Worm (Caenorhabditis elegans) whole organism, mixed stage, embryonic: ENCODE measurements around the gene clec-255.
A peak's percentile ranks its signal among the peaks of the same experiment; 100 is the strongest.

Source experiments
- M03D4.4 ChIP-seq: sonication (generic microtip); optimal IDR thresholded peaks from 2 replicates; lab custom pipeline; 2017; ENCODE audit warnings: mild to moderate bottlenecking, missing genetic modification characterization, missing compliant biosample characterization
- bed-3 ChIP-seq: fragments of 200-800 bp; sonication (Bioruptor generic); optimal IDR thresholded peaks from 3 replicates; lab custom pipeline; 2018; ENCODE audit warnings: mild to moderate bottlenecking, missing genetic modification characterization, moderate library complexity, missing compliant biosample characterization
- blmp-1 ChIP-seq: fragments of 150-350 bp; optimal IDR thresholded peaks from 2 replicates; lab custom pipeline; 2014; ENCODE audit warnings: missing biosample characterization, missing genetic modification characterization
- ceh-39 ChIP-seq: fragments of 150-350 bp; optimal IDR thresholded peaks from 2 replicates; lab custom pipeline; 2014; ENCODE audit warnings: missing biosample characterization, missing genetic modification characterization
- ceh-43 ChIP-seq: fragments of 200-800 bp; sonication (Bioruptor generic); optimal IDR thresholded peaks from 2 replicates; lab custom pipeline; 2018; ENCODE audit warnings: mild to moderate bottlenecking, missing genetic modification characterization, moderate library complexity, missing compliant biosample characterization
- ceh-83 ChIP-seq: fragments of 200-800 bp; sonication (Bioruptor generic); optimal IDR thresholded peaks from 2 replicates; lab custom pipeline; 2018; ENCODE audit warnings: mild to moderate bottlenecking, missing genetic modification characterization, missing compliant biosample characterization
- ces-1 ChIP-seq: fragments of 150-350 bp; optimal IDR thresholded peaks from 2 replicates; lab custom pipeline; 2014; ENCODE audit warnings: missing biosample characterization, missing genetic modification reagents, missing genetic modification characterization
- cnd-1 ChIP-seq: fragments of 200-800 bp; sonication (Bioruptor generic); optimal IDR thresholded peaks from 2 replicates; lab custom pipeline; 2018; ENCODE audit warnings: mild to moderate bottlenecking, missing genetic modification characterization, missing compliant biosample characterization
- drap-1 ChIP-seq: fragments of 200-800 bp; sonication (Bioruptor generic); optimal IDR thresholded peaks from 3 replicates; lab custom pipeline; 2018; ENCODE audit warnings: mild to moderate bottlenecking, missing genetic modification characterization, missing compliant biosample characterization
- elt-1 ChIP-seq: sonication (generic microtip); optimal IDR thresholded peaks from 2 replicates; lab custom pipeline; 2017; ENCODE audit warnings: missing genetic modification characterization, mild to moderate bottlenecking, missing compliant biosample characterization, antibody characterized with exemption, moderate library complexity, borderline replicate concordance; ENCODE audit not compliant: insufficient read depth
- elt-3 ChIP-seq: fragments of 150-350 bp; optimal IDR thresholded peaks from 2 replicates; lab custom pipeline; 2014; ENCODE audit warnings: missing biosample characterization, missing genetic modification characterization
- flh-1 ChIP-seq: fragments of 200-800 bp; sonication (Bioruptor generic); optimal IDR thresholded peaks from 2 replicates; lab custom pipeline; 2018; ENCODE audit warnings: mild to moderate bottlenecking, missing genetic modification characterization, moderate library complexity, missing compliant biosample characterization
- ham-2 ChIP-seq: fragments of 200-800 bp; sonication (Bioruptor generic); optimal IDR thresholded peaks from 2 replicates; lab custom pipeline; 2018; ENCODE audit warnings: mild to moderate bottlenecking, missing genetic modification characterization, missing compliant biosample characterization
- hlh-1 ChIP-seq: fragments of 150-350 bp; optimal IDR thresholded peaks from 2 replicates; lab custom pipeline; 2014; ENCODE audit warnings: missing biosample characterization, missing genetic modification reagents, missing genetic modification characterization
- lin-13 ChIP-seq: fragments of 150-350 bp; optimal IDR thresholded peaks from 2 replicates; lab custom pipeline; 2014; ENCODE audit warnings: missing biosample characterization, missing genetic modification characterization
- lin-32 ChIP-seq: fragments of 200-800 bp; sonication (Bioruptor generic); optimal IDR thresholded peaks from 2 replicates; lab custom pipeline; 2018; ENCODE audit warnings: mild to moderate bottlenecking, missing genetic modification characterization, missing compliant biosample characterization
- lsy-2 ChIP-seq: fragments of 150-350 bp; optimal IDR thresholded peaks from 2 replicates; lab custom pipeline; 2014; ENCODE audit warnings: missing biosample characterization, missing genetic modification characterization
- mab-5 ChIP-seq: fragments of 150-350 bp; optimal IDR thresholded peaks from 2 replicates; lab custom pipeline; 2014; ENCODE audit warnings: missing biosample characterization, missing genetic modification characterization
- mep-1 ChIP-seq: fragments of 150-350 bp; optimal IDR thresholded peaks from 2 replicates; lab custom pipeline; 2017; ENCODE audit warnings: missing biosample characterization, missing genetic modification reagents, missing genetic modification characterization, inconsistent platforms
- mls-2 ChIP-seq: sonication (generic microtip); optimal IDR thresholded peaks from 2 replicates; lab custom pipeline; 2016; ENCODE audit warnings: mild to moderate bottlenecking, missing genetic modification characterization, moderate library complexity, missing compliant biosample characterization
- nhr-12 ChIP-seq: fragments of 150-350 bp; optimal IDR thresholded peaks from 2 replicates; lab custom pipeline; 2014; ENCODE audit warnings: missing biosample characterization, missing genetic modification characterization
- nhr-2 ChIP-seq: fragments of 150-350 bp; optimal IDR thresholded peaks from 2 replicates; lab custom pipeline; 2014; ENCODE audit warnings: missing biosample characterization, missing genetic modification characterization
- nhr-237 ChIP-seq: fragments of 150-350 bp; optimal IDR thresholded peaks from 2 replicates; lab custom pipeline; 2014; ENCODE audit warnings: missing biosample characterization, missing genetic modification characterization
- nhr-28 ChIP-seq: fragments of 150-350 bp; optimal IDR thresholded peaks from 2 replicates; lab custom pipeline; 2014; ENCODE audit warnings: missing biosample characterization, missing genetic modification characterization
- nhr-76 ChIP-seq: sonication (generic microtip); optimal IDR thresholded peaks from 2 replicates; lab custom pipeline; 2017; ENCODE audit warnings: missing biosample characterization, missing genetic modification characterization
- pha-4 ChIP-seq: fragments of 150-350 bp; optimal IDR thresholded peaks from 2 replicates; lab custom pipeline; 2018; ENCODE audit warnings: missing biosample characterization, missing genetic modification reagents, missing genetic modification characterization
- sem-2 ChIP-seq: fragments of 200-800 bp; sonication (Bioruptor generic); optimal IDR thresholded peaks from 2 replicates; lab custom pipeline; 2018; ENCODE audit warnings: mild to moderate bottlenecking, missing genetic modification characterization, missing compliant biosample characterization
- snpc-4 ChIP-seq: fragments of 150-350 bp; optimal IDR thresholded peaks from 2 replicates; lab custom pipeline; 2014; ENCODE audit warnings: missing biosample characterization, missing genetic modification characterization
- sptf-1 ChIP-seq: sonication (generic microtip); optimal IDR thresholded peaks from 2 replicates; lab custom pipeline; 2017; ENCODE audit warnings: mild to moderate bottlenecking, missing genetic modification characterization, moderate library complexity, missing compliant biosample characterization
- tbx-8 ChIP-seq: fragments of 200-800 bp; sonication (Bioruptor generic); optimal IDR thresholded peaks from 2 replicates; lab custom pipeline; 2018; ENCODE audit warnings: mild to moderate bottlenecking, missing genetic modification characterization, moderate library complexity, missing compliant biosample characterization
- unc-120 ChIP-seq: sonication (generic microtip); optimal IDR thresholded peaks from 2 replicates; lab custom pipeline; 2017; ENCODE audit warnings: missing genetic modification characterization, missing compliant biosample characterization; ENCODE audit not compliant: poor library complexity, severe bottlenecking
- unc-39 ChIP-seq: fragments of 150-350 bp; optimal IDR thresholded peaks from 2 replicates; lab custom pipeline; 2014; ENCODE audit warnings: missing biosample characterization, missing genetic modification characterization
- unc-62 ChIP-seq: fragments of 150-350 bp; optimal IDR thresholded peaks from 2 replicates; lab custom pipeline; 2014; ENCODE audit warnings: missing biosample characterization, missing genetic modification reagents, missing genetic modification characterization
- zip-8 ChIP-seq: fragments of 150-350 bp; optimal IDR thresholded peaks from 2 replicates; lab custom pipeline; 2014; ENCODE audit warnings: missing biosample characterization, missing genetic modification characterization
- ztf-11 ChIP-seq: fragments of 150-350 bp; optimal IDR thresholded peaks from 2 replicates; lab custom pipeline; 2014; ENCODE audit warnings: missing biosample characterization, missing genetic modification characterization

clec-255 gene

ce11 chrV:18724076-18724475 lies 46.4 kb downstream of the clec-255 start:
- TF ChIP-seq nhr-28 (tag; lab: Kevin White, UChicago): no peak
- no peak for TF ChIP-seq ceh-43 (GFP tag; lab: Kevin White, UChicago)
- TF ChIP-seq mab-5 (tag; lab: Kevin White, UChicago): no peak
- TF ChIP-seq unc-62 (GFP tag; lab: Kevin White, UChicago): no peak
- TF ChIP-seq sem-2: no peak
- TF ChIP-seq zip-8 (tag; lab: Kevin White, UChicago): no peak
- no peak for TF ChIP-seq unc-39 (tag; lab: Kevin White, UChicago)
- no peak for TF ChIP-seq lsy-2 (tag; lab: Kevin White, UChicago)
- TF ChIP-seq lin-13 (tag; lab: Kevin White, UChicago): no peak
- TF ChIP-seq ces-1 (GFP tag; lab: Kevin White, UChicago): no peak
- TF ChIP-seq nhr-237 (tag; lab: Kevin White, UChicago): no peak
- TF ChIP-seq mep-1 (tag; lab: Kevin White, UChicago): no peak
- no peak for TF ChIP-seq sptf-1 (tag; lab: Kevin White, UChicago)
- no peak for TF ChIP-seq ztf-11
- TF ChIP-seq unc-120 (tag; lab: Kevin White, UChicago): no peak
- no peak for TF ChIP-seq cnd-1 (tag; lab: Kevin White, UChicago)
- TF ChIP-seq drap-1 (GFP tag; lab: Kevin White, UChicago): no peak
- TF ChIP-seq M03D4.4 (tag; lab: Kevin White, UChicago): no peak

ce11 chrV:18723604-18724003 lies 46.9 kb downstream of the clec-255 start:
- TF ChIP-seq ztf-11: peak; percentile 22
- TF ChIP-seq elt-3 (tag; lab: Kevin White, UChicago): peak; percentile 13
- TF ChIP-seq unc-39 (tag; lab: Kevin White, UChicago): no peak
- TF ChIP-seq nhr-28 (tag; lab: Kevin White, UChicago): no peak
- peak; percentile 24 for TF ChIP-seq mls-2 (tag; lab: Kevin White, UChicago)
- no peak for TF ChIP-seq blmp-1 (tag; lab: Kevin White, UChicago)
- peak; percentile 50 for TF ChIP-seq cnd-1 (tag; lab: Kevin White, UChicago)
- no peak for TF ChIP-seq sem-2
- TF ChIP-seq drap-1 (GFP tag; lab: Kevin White, UChicago): no peak
- no peak for TF ChIP-seq flh-1
- peak; percentile 80 for TF ChIP-seq mep-1 (tag; lab: Kevin White, UChicago)
- no peak for TF ChIP-seq nhr-76 (tag; lab: Kevin White, UChicago)
- no peak for TF ChIP-seq M03D4.4 (tag; lab: Kevin White, UChicago)
- TF ChIP-seq ces-1 (GFP tag; lab: Kevin White, UChicago): peak; percentile 96
- peak; percentile 86 for TF ChIP-seq lin-13 (tag; lab: Kevin White, UChicago)
- no peak for TF ChIP-seq zip-8 (tag; lab: Kevin White, UChicago)
- no peak for TF ChIP-seq snpc-4 (tag; lab: Kevin White, UChicago)
- peak; percentile 99 for TF ChIP-seq ceh-39
- TF ChIP-seq elt-1 (tag; lab: Kevin White, UChicago): no peak
- TF ChIP-seq lin-32 (GFP tag; lab: Kevin White, UChicago): peak; percentile 3
- TF ChIP-seq sptf-1 (tag; lab: Kevin White, UChicago): no peak
- TF ChIP-seq bed-3 (GFP tag; lab: Kevin White, UChicago): no peak
- no peak for TF ChIP-seq ham-2
- no peak for TF ChIP-seq nhr-12 (tag; lab: Kevin White, UChicago)
- TF ChIP-seq ceh-83 (GFP tag; lab: Kevin White, UChicago): no peak
- TF ChIP-seq lsy-2 (tag; lab: Kevin White, UChicago): peak; percentile 89
- peak; percentile 93 for TF ChIP-seq nhr-237 (tag; lab: Kevin White, UChicago)
- TF ChIP-seq nhr-2 (tag; lab: Kevin White, UChicago): peak; percentile 83
- TF ChIP-seq ceh-43 (GFP tag; lab: Kevin White, UChicago): no peak
- peak; percentile 52 for TF ChIP-seq unc-120 (tag; lab: Kevin White, UChicago)
- peak; percentile 92 for TF ChIP-seq hlh-1 (tag; lab: Kevin White, UChicago)
- TF ChIP-seq pha-4 (tag; lab: Kevin White, UChicago): peak; percentile 97
- peak; percentile 83 for TF ChIP-seq unc-62 (GFP tag; lab: Kevin White, UChicago)
- no peak for TF ChIP-seq tbx-8 (GFP tag; lab: Kevin White, UChicago)
- TF ChIP-seq mab-5 (tag; lab: Kevin White, UChicago): peak; percentile 86
